Fruit fly (Drosophila melanogaster) Kc167 (cell line): ENCODE data around the gene D.

ENCODE experiments used
- Myc ChIP-seq: fragments of >200 bp; optimal IDR thresholded peaks from 2 replicates; lab custom pipeline; 2017; ENCODE audit warnings: missing external identifiers
- Sin3A ChIP-seq: fragments of >200 bp; optimal IDR thresholded peaks from 2 replicates; lab custom pipeline; 2018; ENCODE audit warnings: missing external identifiers
- h ChIP-seq: fragments of >200 bp; optimal IDR thresholded peaks from 3 replicates; lab custom pipeline; 2018; ENCODE audit warnings: missing external identifiers
- insv ChIP-seq: fragments of >200 bp; optimal IDR thresholded peaks from 3 replicates; lab custom pipeline; 2018; ENCODE audit warnings: missing external identifiers
- psq ChIP-seq: fragments of >200 bp; optimal IDR thresholded peaks from 2 replicates; lab custom pipeline; 2017; ENCODE audit warnings: missing external identifiers
- ttk ChIP-seq: sonication (Bioruptor generic); optimal IDR thresholded peaks from 2 replicates; lab custom pipeline; 2017; ENCODE audit warnings: missing external identifiers

dm6 chr3L:14167917-14168316 lies 10.5 kb downstream of the D start:
- TF ChIP-seq psq: no peak
- TF ChIP-seq ttk (lab: Kevin White, UChicago): no peak
- TF ChIP-seq Myc: no peak
- TF ChIP-seq insv (lab: Kevin White, UChicago): no peak
- no peak for TF ChIP-seq h (lab: Kevin White, UChicago)
- no peak for TF ChIP-seq Sin3A
